Fruit fly (Drosophila melanogaster) whole organism, embryonic: ENCODE measurements around the gene Polr1C.
A peak's percentile ranks its signal among the peaks of the same experiment; 100 is the strongest.

Experiments
- Ada2b ChIP-seq: fragments of 200-800 bp; sonication (Bioruptor generic); IDR thresholded peaks from 2 replicates; pipeline ENCODE4 v1.3.6; 2022; ENCODE audit warnings: missing biosample characterization, missing genetic modification characterization
- Atf3 ChIP-seq: fragments of 200-800 bp; sonication (Bioruptor generic); optimal IDR thresholded peaks from 3 replicates; lab custom pipeline; 2016; ENCODE audit warnings: missing biosample characterization, missing genetic modification characterization
- Bgb ChIP-seq: fragments of 200-800 bp; sonication (Bioruptor generic); IDR thresholded peaks from 2 replicates; pipeline ENCODE4 v1.3.6; 2022; ENCODE audit warnings: missing biosample characterization, missing genetic modification characterization; ENCODE audit not compliant: partially characterized antibody
- CG10267 ChIP-seq: fragments of 200-800 bp; sonication (Bioruptor generic); optimal IDR thresholded peaks from 2 replicates; lab custom pipeline; 2018; ENCODE audit warnings: missing biosample characterization, mild to moderate bottlenecking, missing genetic modification characterization, moderate library complexity
- CG10321 ChIP-seq: fragments of 200-800 bp; sonication (Bioruptor generic); IDR thresholded peaks from 2 replicates; pipeline ENCODE4 v1.3.6; 2022; ENCODE audit warnings: missing biosample characterization, missing genetic modification characterization
- CG11085 ChIP-seq: fragments of 200-800 bp; sonication (Bioruptor generic); IDR thresholded peaks from 2 replicates; pipeline ENCODE4 v1.3.6; 2022; ENCODE audit warnings: missing biosample characterization, missing genetic modification characterization
- CG11456 ChIP-seq: fragments of 200-800 bp; sonication (Bioruptor generic); IDR thresholded peaks from 3 replicates; pipeline ENCODE4 v1.3.6; 2022; ENCODE audit warnings: missing biosample characterization, missing genetic modification characterization
- CG11723 ChIP-seq: fragments of 200-800 bp; sonication (Bioruptor generic); optimal IDR thresholded peaks from 2 replicates; lab custom pipeline; 2017; ENCODE audit warnings: missing biosample characterization, mild to moderate bottlenecking, missing genetic modification characterization
- CG12769 ChIP-seq: fragments of 200-800 bp; sonication (Bioruptor generic); optimal IDR thresholded peaks from 2 replicates; lab custom pipeline; 2019; ENCODE audit warnings: missing biosample characterization, mild to moderate bottlenecking, missing genetic modification characterization, moderate library complexity
- CG34422 ChIP-seq: fragments of 200-800 bp; sonication (Bioruptor generic); IDR thresholded peaks from 3 replicates; pipeline ENCODE4 v1.3.6; 2022; ENCODE audit warnings: missing biosample characterization, missing genetic modification characterization
- CG9932 ChIP-seq: fragments of 200-800 bp; sonication (Bioruptor generic); IDR thresholded peaks from 2 replicates; pipeline ENCODE4 v1.3.6; 2022; ENCODE audit warnings: missing biosample characterization, missing genetic modification characterization
- CTCF ChIP-seq: fragments of 200-800 bp; sonication (Bioruptor generic); optimal IDR thresholded peaks from 2 replicates; lab custom pipeline; 2017; ENCODE audit warnings: missing biosample characterization, mild to moderate bottlenecking, missing genetic modification characterization, moderate library complexity
- CoRest ChIP-seq: fragments of 200-800 bp; sonication (Bioruptor generic); optimal IDR thresholded peaks from 3 replicates; lab custom pipeline; 2018; ENCODE audit warnings: missing biosample characterization, mild to moderate bottlenecking, missing genetic modification characterization, moderate library complexity
- Dp ChIP-seq: fragments of 200-800 bp; sonication (Bioruptor generic); optimal IDR thresholded peaks from 2 replicates; lab custom pipeline; 2018; ENCODE audit warnings: missing biosample characterization, mild to moderate bottlenecking, missing genetic modification characterization, moderate library complexity
- E2f2 ChIP-seq: fragments of 200-800 bp; sonication (Bioruptor generic); IDR thresholded peaks from 2 replicates; pipeline ENCODE4 v1.3.6; 2022; ENCODE audit warnings: missing biosample characterization, missing genetic modification characterization
- Gsc ChIP-seq: fragments of 200-800 bp; sonication (Bioruptor generic); IDR thresholded peaks from 2 replicates; pipeline ENCODE4 v1.3.6; 2022; ENCODE audit warnings: missing biosample characterization, missing genetic modification characterization
- MBD-R2 ChIP-seq: fragments of 200-800 bp; sonication (Bioruptor generic); IDR thresholded peaks from 2 replicates; pipeline ENCODE4 v1.3.6; 2022; ENCODE audit warnings: missing biosample characterization, missing genetic modification characterization
- Mrtf ChIP-seq: fragments of 200-800 bp; sonication (Bioruptor generic); IDR thresholded peaks from 3 replicates; pipeline ENCODE4 v1.3.6; 2022; ENCODE audit warnings: missing biosample characterization, missing genetic modification characterization
- Nf-YA ChIP-seq: fragments of 200-800 bp; sonication (Bioruptor generic); IDR thresholded peaks from 2 replicates; pipeline ENCODE4 v1.3.6; 2022; ENCODE audit warnings: missing biosample characterization, missing genetic modification characterization
- Nf-YC ChIP-seq: fragments of 200-800 bp; optimal IDR thresholded peaks from 3 replicates; lab custom pipeline; 2019; ENCODE audit warnings: missing biosample characterization, mild to moderate bottlenecking, missing genetic modification characterization, moderate library complexity
- Opbp ChIP-seq: fragments of 200-800 bp; sonication (Bioruptor generic); IDR thresholded peaks from 3 replicates; pipeline ENCODE4 v1.3.6; 2022; ENCODE audit warnings: missing biosample characterization, missing genetic modification characterization; ENCODE audit not compliant: partially characterized antibody
- YL-1 ChIP-seq: fragments of 200-800 bp; sonication (Bioruptor generic); optimal IDR thresholded peaks from 3 replicates; lab custom pipeline; 2017; ENCODE audit warnings: missing biosample characterization, mild to moderate bottlenecking, missing genetic modification characterization
- ase ChIP-seq: fragments of 200-800 bp; sonication (Bioruptor generic); IDR thresholded peaks from 3 replicates; pipeline ENCODE4 v1.3.6; 2022; ENCODE audit warnings: missing biosample characterization, missing genetic modification characterization
- bbx ChIP-seq: fragments of 200-800 bp; sonication (Bioruptor generic); IDR thresholded peaks from 2 replicates; pipeline ENCODE4 v1.3.6; 2022; ENCODE audit warnings: missing biosample characterization, missing genetic modification characterization; ENCODE audit not compliant: partially characterized antibody
- bigmax ChIP-seq: fragments of 200-800 bp; sonication (Bioruptor generic); optimal IDR thresholded peaks from 2 replicates; lab custom pipeline; 2018; ENCODE audit warnings: missing biosample characterization, mild to moderate bottlenecking, missing genetic modification characterization
- dysf ChIP-seq: fragments of 200-800 bp; sonication (Bioruptor generic); IDR thresholded peaks from 3 replicates; pipeline ENCODE4 v1.3.6; 2022; ENCODE audit warnings: missing biosample characterization, missing genetic modification characterization
- en ChIP-seq: fragments of 200-800 bp; sonication (Bioruptor generic); optimal IDR thresholded peaks from 2 replicates; lab custom pipeline; 2016; ENCODE audit warnings: missing biosample characterization, missing genetic modification characterization
- grau ChIP-seq: fragments of 200-800 bp; optimal IDR thresholded peaks from 3 replicates; lab custom pipeline; 2019; ENCODE audit warnings: missing biosample characterization, mild to moderate bottlenecking, missing genetic modification characterization, moderate library complexity
- gro ChIP-seq: fragments of 200-800 bp; sonication (Bioruptor generic); optimal IDR thresholded peaks from 2 replicates; lab custom pipeline; 2016; ENCODE audit warnings: missing biosample characterization, missing genetic modification characterization
- hkb ChIP-seq, 2 experiments: fragments of 200-800 bp in 1 of 2; fragments of >200 bp in 1 of 2; sonication (Bioruptor generic) in 1 of 2; IDR thresholded peaks in 1 of 2; optimal IDR thresholded peaks in 1 of 2; 2 replicates each; pipeline versions ENCODE4 v1.3.6 to Lab custom; 2017 to 2022; ENCODE audit warnings: missing biosample characterization in 1 of 2, missing genetic modification characterization in 1 of 2
- inv ChIP-seq: fragments of 200-800 bp; sonication (Bioruptor generic); IDR thresholded peaks from 2 replicates; pipeline ENCODE4 v1.3.6; 2022; ENCODE audit warnings: missing biosample characterization, missing genetic modification characterization; ENCODE audit not compliant: partially characterized antibody
- jigr1 ChIP-seq: fragments of 200-800 bp; sonication (Bioruptor generic); IDR thresholded peaks from 3 replicates; pipeline ENCODE4 v1.3.6; 2022; ENCODE audit warnings: missing biosample characterization, missing genetic modification characterization
- ken ChIP-seq: fragments of 200-800 bp; sonication (Bioruptor generic); IDR thresholded peaks from 3 replicates; pipeline ENCODE4 v1.3.6; 2022; ENCODE audit warnings: missing biosample characterization, missing genetic modification characterization
- lov ChIP-seq, 2 experiments: fragments of 200-800 bp in 1 of 2; fragments of >200 bp in 1 of 2; sonication (Bioruptor generic) in 1 of 2; IDR thresholded peaks in 1 of 2; optimal IDR thresholded peaks in 1 of 2; 2 replicates in 1 of 2; 3 replicates in 1 of 2; pipeline versions ENCODE4 v1.3.6 to Lab custom; 2017 to 2022; ENCODE audit warnings: missing biosample characterization in 1 of 2, missing genetic modification characterization in 1 of 2
- nmo ChIP-seq: fragments of 200-800 bp; sonication (Bioruptor generic); optimal IDR thresholded peaks from 2 replicates; lab custom pipeline; 2018; ENCODE audit warnings: missing biosample characterization, mild to moderate bottlenecking, missing genetic modification characterization, moderate library complexity
- prd ChIP-seq, 3 experiments: fragments of >200 bp in 2 of 3; fragments of 200-800 bp in 1 of 3; sonication (Bioruptor generic) in 1 of 3; optimal IDR thresholded peaks in 2 of 3; IDR thresholded peaks in 1 of 3; 2 replicates in 2 of 3; 3 replicates in 1 of 3; pipeline versions ENCODE4 v1.3.6 to Lab custom; 2017 to 2022; ENCODE audit warnings: missing biosample characterization in 1 of 3, missing genetic modification characterization in 1 of 3
- pzg ChIP-seq: fragments of 200-800 bp; sonication (Bioruptor generic); optimal IDR thresholded peaks from 3 replicates; lab custom pipeline; 2018; ENCODE audit warnings: missing biosample characterization, mild to moderate bottlenecking, missing genetic modification characterization, moderate library complexity
- ranshi ChIP-seq: fragments of 200-800 bp; sonication (Bioruptor generic); IDR thresholded peaks from 2 replicates; pipeline ENCODE4 v1.3.6; 2022; ENCODE audit warnings: missing biosample characterization, missing genetic modification characterization
- salm ChIP-seq: fragments of 200-800 bp; sonication (Bioruptor generic); optimal IDR thresholded peaks from 2 replicates; lab custom pipeline; 2018; ENCODE audit warnings: missing biosample characterization, mild to moderate bottlenecking, missing genetic modification characterization
- sd ChIP-seq: fragments of 200-800 bp; sonication (Bioruptor generic); optimal IDR thresholded peaks from 3 replicates; lab custom pipeline; 2018; ENCODE audit warnings: missing biosample characterization, mild to moderate bottlenecking, missing genetic modification characterization, moderate library complexity
- sens ChIP-seq: fragments of 200-800 bp; sonication (Bioruptor generic); peaks from one replicate; lab custom pipeline; 2016; ENCODE audit warnings: missing biosample characterization, missing genetic modification characterization
- stwl ChIP-seq: fragments of 200-800 bp; sonication (Bioruptor generic); optimal IDR thresholded peaks from 3 replicates; lab custom pipeline; 2018; ENCODE audit warnings: missing biosample characterization, mild to moderate bottlenecking, missing genetic modification characterization, moderate library complexity
- sug ChIP-seq: fragments of 200-800 bp; optimal IDR thresholded peaks from 2 replicates; lab custom pipeline; 2019; ENCODE audit warnings: missing biosample characterization, mild to moderate bottlenecking, missing genetic modification characterization, moderate library complexity
- tio ChIP-seq: fragments of 200-800 bp; sonication (Bioruptor generic); optimal IDR thresholded peaks from 2 replicates; lab custom pipeline; 2017; ENCODE audit warnings: missing biosample characterization, missing genetic modification characterization, inconsistent platforms
- unc-4 ChIP-seq: fragments of 200-800 bp; sonication (Bioruptor generic); IDR thresholded peaks from 2 replicates; pipeline ENCODE4 v1.3.6; 2022; ENCODE audit warnings: missing biosample characterization, missing genetic modification characterization; ENCODE audit not compliant: partially characterized antibody
- vnd ChIP-seq: fragments of 200-800 bp; sonication (Bioruptor generic); IDR thresholded peaks from 3 replicates; pipeline ENCODE4 v1.3.6; 2022; ENCODE audit warnings: missing biosample characterization, missing genetic modification characterization; ENCODE audit not compliant: partially characterized antibody
- vvl ChIP-seq: fragments of 200-800 bp; sonication (Bioruptor generic); IDR thresholded peaks from 2 replicates; pipeline ENCODE4 v1.3.6; 2022; ENCODE audit warnings: missing biosample characterization, missing genetic modification characterization

Polr1C gene

DNA sequence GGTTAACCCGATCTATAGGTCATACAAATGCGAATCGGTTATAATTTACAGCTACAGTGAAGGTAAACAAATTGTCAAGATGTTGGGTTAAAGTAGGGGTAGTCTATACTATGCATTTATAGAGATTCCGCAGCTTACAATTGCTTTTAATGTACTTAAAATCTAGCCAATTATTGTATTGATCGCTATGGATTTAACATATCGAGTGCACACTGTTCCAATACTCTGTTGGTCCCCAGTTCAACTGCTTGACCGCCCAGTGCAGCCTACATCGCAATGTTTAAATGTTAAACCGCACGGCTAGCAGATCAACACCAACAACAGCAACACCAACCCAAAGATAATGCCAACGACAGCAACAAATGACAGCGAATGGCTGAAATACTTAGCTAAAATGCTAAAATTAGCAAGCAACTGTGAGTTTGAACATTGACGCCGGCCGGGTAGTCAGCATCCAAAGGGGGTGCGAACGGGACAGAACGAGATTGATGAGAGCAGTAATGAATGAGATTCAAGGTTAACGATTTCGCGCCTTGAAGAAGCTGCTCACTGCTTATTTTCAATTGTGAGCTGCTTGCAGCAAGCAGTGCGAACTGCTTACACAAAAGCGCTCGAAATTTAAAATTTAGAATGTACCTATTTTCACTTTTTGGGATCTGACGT lies 32.2 kb downstream of the Polr1C start (continued):
- TF ChIP-seq tio (GFP tag; lab: Kevin White, UChicago) (no peak), CoRest (peak; percentile 3), ase (GFP tag; lab: Robert Waterston, UW) (peak; percentile 44; the same call in 2 of the 3 replicates), sd (tag; lab: Kevin White, UChicago) (peak; percentile 75), E2f2 (peak; percentile 94), unc-4 (GFP tag; lab: Robert Waterston, UW) (0 out of 2 replicates have a peak, but pooled peaks have one; percentile 36), bigmax (peak; percentile 36), Dp (GFP tag; lab: Kevin White, UChicago) (peak; percentile 93), nmo (GFP tag; lab: Kevin White, UChicago) (peak; percentile 2), CG34422 (GFP tag; lab: Robert Waterston, UW) (peak; percentile 59; the same call in 1 of the 3 replicates), gro (GFP tag; lab: Kevin White, UChicago) (no peak), pzg (GFP tag; lab: Kevin White, UChicago) (peak; percentile 17), CG12769 (tag; lab: Kevin White, UChicago) (peak; percentile 21), Ada2b (peak; percentile 56; the same call in 1 of the 2 replicates), MBD-R2 (GFP tag; lab: Robert Waterston, UW) (peak; percentile 47; the same call in 1 of the 2 replicates), prd (optimal IDR thresholded peaks at IDR 0.05; lab: Kevin White, UChicago) (no peak), prd (GFP tag; IDR thresholded peaks at IDR 0.05; lab: Robert Waterston, UW) (peak; percentile 74), bbx (GFP tag; lab: Robert Waterston, UW) (peak; percentile 13; the same call in 1 of the 2 replicates), CG11085 (GFP tag; lab: Robert Waterston, UW) (peak; percentile 51), CG10321 (GFP tag; lab: Robert Waterston, UW) (peak; percentile 75), CG11456 (GFP tag; lab: Robert Waterston, UW) (peak; percentile 68; the same call in 2 of the 3 replicates), Gsc (GFP tag; lab: Robert Waterston, UW) (peak; percentile 38; the same call in 1 of the 2 replicates), CTCF (GFP tag; lab: Kevin White, UChicago) (peak; percentile 33), sens (peak; percentile 11), CG11723 (GFP tag; lab: Kevin White, UChicago) (no peak), stwl (tag; lab: Kevin White, UChicago) (peak; percentile 24), salm (tag; lab: Kevin White, UChicago) (no peak), grau (peak; percentile 94), hkb (optimal IDR thresholded peaks at IDR 0.05; lab: Kevin White, UChicago) (peak; percentile 41), hkb (GFP tag; IDR thresholded peaks at IDR 0.05; lab: Robert Waterston, UW) (no peak), Mrtf (GFP tag; lab: Robert Waterston, UW) (peak; percentile 26; the same call in 2 of the 3 replicates), inv (GFP tag; lab: Robert Waterston, UW) (0 out of 2 replicates have a peak, but pooled peaks have one; percentile 10), vnd (GFP tag; lab: Robert Waterston, UW) (peak; percentile 48; the same call in 2 of the 3 replicates), Opbp (GFP tag; lab: Robert Waterston, UW) (peak; percentile 67; the same call in 2 of the 3 replicates), Bgb (GFP tag; lab: Robert Waterston, UW) (peak; percentile 69), ken (GFP tag; lab: Robert Waterston, UW) (peak; percentile 28; the same call in 1 of the 3 replicates), sug (tag; lab: Kevin White, UChicago) (peak; percentile 41), Nf-YA (no peak), Atf3 (GFP tag; lab: Kevin White, UChicago) (peak; percentile 69), vvl (GFP tag; lab: Robert Waterston, UW) (peak; percentile 6), YL-1 (peak; percentile 6), lov (optimal IDR thresholded peaks at IDR 0.05; lab: Kevin White, UChicago) (no peak), lov (GFP tag; IDR thresholded peaks at IDR 0.05; lab: Robert Waterston, UW) (peak; percentile 73; the same call in 2 of the 3 replicates), jigr1 (no peak; the same call in 2 of the 3 replicates), en (GFP tag; lab: Kevin White, UChicago) (no peak), CG9932 (GFP tag; lab: Robert Waterston, UW) (peak; percentile 4; the same call in 1 of the 2 replicates), dysf (peak; percentile 11; the same call in 2 of the 3 replicates), ranshi (GFP tag; lab: Robert Waterston, UW) (peak; percentile 41; the same call in 1 of the 2 replicates), CG10267 (no peak), Nf-YC (tag; lab: Kevin White, UChicago) (peak; percentile 20)
